Worm (Caenorhabditis elegans) whole organism, mixed stage, embryonic: Measurements from ENCODE around the gene dnj-5.

Experiments used
- ceh-43 ChIP-seq: fragments of 200-800 bp; sonication (Bioruptor generic); optimal IDR thresholded peaks from 2 replicates; lab custom pipeline; 2018; ENCODE audit warnings: mild to moderate bottlenecking, missing genetic modification characterization, moderate library complexity, missing compliant biosample characterization
- ces-1 ChIP-seq: fragments of 150-350 bp; optimal IDR thresholded peaks from 2 replicates; lab custom pipeline; 2014; ENCODE audit warnings: missing biosample characterization, missing genetic modification reagents, missing genetic modification characterization
- drap-1 ChIP-seq: fragments of 200-800 bp; sonication (Bioruptor generic); optimal IDR thresholded peaks from 3 replicates; lab custom pipeline; 2018; ENCODE audit warnings: mild to moderate bottlenecking, missing genetic modification characterization, missing compliant biosample characterization
- elt-1 ChIP-seq: sonication (generic microtip); optimal IDR thresholded peaks from 2 replicates; lab custom pipeline; 2017; ENCODE audit warnings: missing genetic modification characterization, mild to moderate bottlenecking, missing compliant biosample characterization, antibody characterized with exemption, moderate library complexity, borderline replicate concordance; ENCODE audit not compliant: insufficient read depth
- flh-1 ChIP-seq: fragments of 200-800 bp; sonication (Bioruptor generic); optimal IDR thresholded peaks from 2 replicates; lab custom pipeline; 2018; ENCODE audit warnings: mild to moderate bottlenecking, missing genetic modification characterization, moderate library complexity, missing compliant biosample characterization
- lin-13 ChIP-seq: fragments of 150-350 bp; optimal IDR thresholded peaks from 2 replicates; lab custom pipeline; 2014; ENCODE audit warnings: missing biosample characterization, missing genetic modification characterization
- mep-1 ChIP-seq: fragments of 150-350 bp; optimal IDR thresholded peaks from 2 replicates; lab custom pipeline; 2017; ENCODE audit warnings: missing biosample characterization, missing genetic modification reagents, missing genetic modification characterization, inconsistent platforms
- nhr-12 ChIP-seq: fragments of 150-350 bp; optimal IDR thresholded peaks from 2 replicates; lab custom pipeline; 2014; ENCODE audit warnings: missing biosample characterization, missing genetic modification characterization
- nhr-237 ChIP-seq: fragments of 150-350 bp; optimal IDR thresholded peaks from 2 replicates; lab custom pipeline; 2014; ENCODE audit warnings: missing biosample characterization, missing genetic modification characterization
- snpc-4 ChIP-seq: fragments of 150-350 bp; optimal IDR thresholded peaks from 2 replicates; lab custom pipeline; 2014; ENCODE audit warnings: missing biosample characterization, missing genetic modification characterization
- unc-39 ChIP-seq: fragments of 150-350 bp; optimal IDR thresholded peaks from 2 replicates; lab custom pipeline; 2014; ENCODE audit warnings: missing biosample characterization, missing genetic modification characterization
- unc-62 ChIP-seq: fragments of 150-350 bp; optimal IDR thresholded peaks from 2 replicates; lab custom pipeline; 2014; ENCODE audit warnings: missing biosample characterization, missing genetic modification reagents, missing genetic modification characterization

DNA sequence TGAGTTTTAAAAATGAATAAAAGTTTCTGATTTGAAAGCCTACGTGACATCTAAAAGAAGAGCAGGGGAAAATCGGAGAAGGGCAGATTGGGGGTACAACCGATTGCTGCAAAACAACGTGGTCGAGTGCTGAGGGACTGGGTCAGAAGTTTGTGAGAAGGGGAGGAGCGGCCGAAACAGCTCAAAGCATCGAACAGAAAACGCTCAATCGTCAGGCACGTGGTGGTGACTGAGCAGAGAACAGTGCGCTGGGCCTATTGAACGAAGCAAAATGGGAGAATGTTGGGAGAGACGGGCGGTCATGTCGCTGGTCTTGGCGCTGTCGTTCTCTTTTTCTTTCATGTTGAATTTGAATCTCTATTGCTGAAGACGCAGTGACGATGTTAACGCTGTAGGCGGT is 33.1 kb upstream of the dnj-5 start:
- TF ChIP-seq lin-13 (tag; lab: Kevin White, UChicago) (no peak), ceh-43 (GFP tag; lab: Kevin White, UChicago) (no peak), nhr-237 (no peak), snpc-4 (tag; lab: Kevin White, UChicago) (no peak), unc-62 (no peak), mep-1 (tag; lab: Kevin White, UChicago) (no peak), ces-1 (GFP tag; lab: Kevin White, UChicago) (no peak), elt-1 (tag; lab: Kevin White, UChicago) (no peak), flh-1 (GFP tag; lab: Kevin White, UChicago) (no peak), drap-1 (GFP tag; lab: Kevin White, UChicago) (no peak), unc-39 (tag; lab: Kevin White, UChicago) (no peak), nhr-12 (tag; lab: Kevin White, UChicago) (no peak)
